Fruit fly (Drosophila melanogaster) whole organism, prepupa: Measurements from ENCODE around the gene CG42525.
A peak's percentile ranks its signal among the peaks of the same experiment; 100 is the strongest.

Experiments
- Blimp-1 ChIP-seq: fragments of 200-800 bp; sonication (Bioruptor generic); optimal IDR thresholded peaks from 3 replicates; lab custom pipeline; 2017; ENCODE audit warnings: missing biosample characterization, missing genetic modification characterization, mild to moderate bottlenecking, moderate library complexity, missing genetic modification reagents
- CG10669 ChIP-seq: fragments of 200-800 bp; sonication (Bioruptor generic); optimal IDR thresholded peaks from 3 replicates; lab custom pipeline; 2018; ENCODE audit warnings: missing biosample characterization, mild to moderate bottlenecking, missing genetic modification characterization, moderate library complexity
- CG11902 ChIP-seq: fragments of 200-800 bp; sonication (Bioruptor generic); optimal IDR thresholded peaks from 3 replicates; lab custom pipeline; 2016; ENCODE audit warnings: missing biosample characterization, missing genetic modification characterization
- CG15336 ChIP-seq: fragments of 200-800 bp; sonication (Bioruptor generic); IDR thresholded peaks from 2 replicates; pipeline ENCODE4 v1.3.6; 2022; ENCODE audit warnings: missing biosample characterization, missing genetic modification characterization
- CG1621 ChIP-seq: fragments of 200-800 bp; sonication (Bioruptor generic); optimal IDR thresholded peaks from 3 replicates; lab custom pipeline; 2018; ENCODE audit warnings: missing biosample characterization, mild to moderate bottlenecking, missing genetic modification characterization
- CG16779 ChIP-seq: fragments of 200-800 bp; sonication (Bioruptor generic); optimal IDR thresholded peaks from 3 replicates; lab custom pipeline; 2017; ENCODE audit warnings: missing biosample characterization, mild to moderate bottlenecking, missing genetic modification characterization
- CG3032 ChIP-seq: fragments of 200-800 bp; optimal IDR thresholded peaks from 2 replicates; lab custom pipeline; 2019; ENCODE audit warnings: missing biosample characterization, mild to moderate bottlenecking, missing genetic modification characterization, moderate library complexity
- CG31627 ChIP-seq: fragments of 200-800 bp; sonication (Bioruptor generic); optimal IDR thresholded peaks from 3 replicates; lab custom pipeline; 2016; ENCODE audit warnings: missing biosample characterization, missing genetic modification characterization
- CG34406 ChIP-seq: fragments of 200-800 bp; sonication (Bioruptor generic); optimal IDR thresholded peaks from 3 replicates; lab custom pipeline; 2016; ENCODE audit warnings: missing biosample characterization, missing genetic modification characterization
- CG3919 ChIP-seq: fragments of 200-800 bp; sonication (Bioruptor generic); optimal IDR thresholded peaks from 3 replicates; lab custom pipeline; 2016; ENCODE audit warnings: missing biosample characterization, missing genetic modification characterization
- CG6163 ChIP-seq: fragments of 200-800 bp; sonication (Bioruptor generic); IDR thresholded peaks from 3 replicates; pipeline ENCODE4 v1.3.6; 2022; ENCODE audit warnings: missing biosample characterization, missing genetic modification characterization
- CG6276 ChIP-seq: fragments of 200-800 bp; sonication (Bioruptor generic); optimal IDR thresholded peaks from 2 replicates; lab custom pipeline; 2017; ENCODE audit warnings: missing biosample characterization, mild to moderate bottlenecking, missing genetic modification characterization
- CG6808 ChIP-seq: fragments of 200-800 bp; sonication (Bioruptor generic); optimal IDR thresholded peaks from 3 replicates; lab custom pipeline; 2017; ENCODE audit warnings: missing biosample characterization, missing genetic modification characterization, mild to moderate bottlenecking, moderate library complexity, missing genetic modification reagents
- CG6854 ChIP-seq: fragments of 200-800 bp; sonication (Bioruptor generic); optimal IDR thresholded peaks from 2 replicates; lab custom pipeline; 2017; ENCODE audit warnings: missing biosample characterization, mild to moderate bottlenecking, missing genetic modification characterization
- CG8119 ChIP-seq: fragments of 200-800 bp; sonication (Bioruptor generic); IDR thresholded peaks from 3 replicates; pipeline ENCODE4 v1.3.6; 2022; ENCODE audit warnings: missing biosample characterization, missing genetic modification characterization
- CG8632 ChIP-seq: fragments of 200-800 bp; sonication (Bioruptor generic); optimal IDR thresholded peaks from 3 replicates; lab custom pipeline; 2016; ENCODE audit warnings: missing biosample characterization, missing genetic modification characterization
- Eip75B ChIP-seq: fragments of 200-800 bp; sonication (Bioruptor generic); optimal IDR thresholded peaks from 3 replicates; lab custom pipeline; 2016; ENCODE audit warnings: missing biosample characterization, missing genetic modification characterization
- Eip93F ChIP-seq: fragments of 200-800 bp; sonication (Bioruptor generic); optimal IDR thresholded peaks from 2 replicates; lab custom pipeline; 2016; ENCODE audit warnings: missing biosample characterization, mild to moderate bottlenecking, missing genetic modification characterization
- Ets21C ChIP-seq: fragments of 200-800 bp; sonication (Bioruptor generic); optimal IDR thresholded peaks from 3 replicates; lab custom pipeline; 2016; ENCODE audit warnings: missing biosample characterization, missing genetic modification characterization
- Ets96B ChIP-seq: fragments of 200-800 bp; optimal IDR thresholded peaks from 2 replicates; lab custom pipeline; 2019; ENCODE audit warnings: missing biosample characterization, mild to moderate bottlenecking, missing genetic modification characterization, moderate library complexity
- Hr39 ChIP-seq: fragments of 200-800 bp; sonication (Bioruptor generic); optimal IDR thresholded peaks from 2 replicates; lab custom pipeline; 2016; ENCODE audit warnings: missing biosample characterization, missing genetic modification characterization
- Hr4 ChIP-seq: fragments of 200-800 bp; sonication (Bioruptor generic); optimal IDR thresholded peaks from 3 replicates; lab custom pipeline; 2016; ENCODE audit warnings: missing biosample characterization, missing genetic modification characterization
- Smox ChIP-seq: fragments of 200-800 bp; sonication (Bioruptor generic); optimal IDR thresholded peaks from 3 replicates; lab custom pipeline; 2016; ENCODE audit warnings: missing biosample characterization, missing genetic modification characterization
- Sox102F ChIP-seq: fragments of 200-800 bp; sonication (Bioruptor generic); optimal IDR thresholded peaks from 2 replicates; lab custom pipeline; 2016; ENCODE audit warnings: missing biosample characterization, mild to moderate bottlenecking, missing genetic modification characterization
- Sox14 ChIP-seq: fragments of 200-800 bp; sonication (Bioruptor generic); optimal IDR thresholded peaks from 3 replicates; lab custom pipeline; 2016; ENCODE audit warnings: missing biosample characterization, missing genetic modification characterization
- Sox15 ChIP-seq: fragments of 200-800 bp; sonication (Bioruptor generic); optimal IDR thresholded peaks from 3 replicates; lab custom pipeline; 2016; ENCODE audit warnings: missing biosample characterization, missing genetic modification characterization
- cyc ChIP-seq: fragments of 200-800 bp; sonication (Bioruptor generic); optimal IDR thresholded peaks from 3 replicates; lab custom pipeline; 2016; ENCODE audit warnings: missing biosample characterization, missing genetic modification characterization
- dsx ChIP-seq: fragments of 200-800 bp; optimal IDR thresholded peaks from 3 replicates; lab custom pipeline; 2019; ENCODE audit warnings: missing biosample characterization, mild to moderate bottlenecking, missing genetic modification characterization, moderate library complexity; ENCODE audit not compliant: poor library complexity, severe bottlenecking
- eg ChIP-seq: fragments of 200-800 bp; sonication (Bioruptor generic); IDR thresholded peaks from 3 replicates; pipeline ENCODE4 v1.3.6; 2022; ENCODE audit warnings: missing biosample characterization, missing genetic modification characterization
- esn ChIP-seq: fragments of 200-800 bp; sonication (Bioruptor generic); optimal IDR thresholded peaks from 2 replicates; lab custom pipeline; 2016; ENCODE audit warnings: missing biosample characterization, mild to moderate bottlenecking, missing genetic modification characterization, moderate library complexity
- fd59A ChIP-seq: fragments of 200-800 bp; sonication (Bioruptor generic); optimal IDR thresholded peaks from 2 replicates; lab custom pipeline; 2017; ENCODE audit warnings: missing biosample characterization, mild to moderate bottlenecking, missing genetic modification characterization, missing genetic modification reagents
- fd85E ChIP-seq: fragments of 200-800 bp; sonication (Bioruptor generic); optimal IDR thresholded peaks from 3 replicates; lab custom pipeline; 2016; ENCODE audit warnings: missing biosample characterization, missing genetic modification characterization
- fkh ChIP-seq: fragments of 200-800 bp; sonication (Bioruptor generic); optimal IDR thresholded peaks from 3 replicates; lab custom pipeline; 2017; ENCODE audit warnings: missing biosample characterization, mild to moderate bottlenecking, missing genetic modification characterization, moderate library complexity
- net ChIP-seq: fragments of 200-800 bp; sonication (Bioruptor generic); optimal IDR thresholded peaks from 3 replicates; lab custom pipeline; 2016; ENCODE audit warnings: missing biosample characterization, missing genetic modification characterization
- pdm3 ChIP-seq: fragments of 200-800 bp; sonication (Bioruptor generic); optimal IDR thresholded peaks from 3 replicates; lab custom pipeline; 2016; ENCODE audit warnings: missing biosample characterization, missing genetic modification characterization
- salr ChIP-seq, 2 experiments: fragments of 200-800 bp; sonication (Bioruptor generic); optimal IDR thresholded peaks; 3 replicates each; lab custom pipeline; 2016 to 2018; ENCODE audit warnings: missing biosample characterization in 2 of 2, missing genetic modification characterization in 2 of 2, mild to moderate bottlenecking in 1 of 2
- ss ChIP-seq, 2 experiments: fragments of 200-800 bp; sonication (Bioruptor generic); optimal IDR thresholded peaks; 2 replicates in 1 of 2; 3 replicates in 1 of 2; lab custom pipeline; 2017 to 2018; ENCODE audit warnings: mild to moderate bottlenecking in 2 of 2, missing biosample characterization in 2 of 2, missing genetic modification characterization in 2 of 2, moderate library complexity in 1 of 2
- svp ChIP-seq: fragments of 200-800 bp; sonication (Bioruptor generic); peaks from one replicate; lab custom pipeline; 2016; ENCODE audit warnings: missing biosample characterization, missing genetic modification characterization
- topi ChIP-seq: fragments of 200-800 bp; sonication (Bioruptor generic); optimal IDR thresholded peaks from 3 replicates; lab custom pipeline; 2016; ENCODE audit warnings: missing biosample characterization, missing genetic modification characterization
- vri ChIP-seq: fragments of 200-800 bp; sonication (Bioruptor generic); optimal IDR thresholded peaks from 3 replicates; lab custom pipeline; 2016; ENCODE audit warnings: missing biosample characterization, mild to moderate bottlenecking, missing genetic modification characterization

Gene CG42525

DNA sequence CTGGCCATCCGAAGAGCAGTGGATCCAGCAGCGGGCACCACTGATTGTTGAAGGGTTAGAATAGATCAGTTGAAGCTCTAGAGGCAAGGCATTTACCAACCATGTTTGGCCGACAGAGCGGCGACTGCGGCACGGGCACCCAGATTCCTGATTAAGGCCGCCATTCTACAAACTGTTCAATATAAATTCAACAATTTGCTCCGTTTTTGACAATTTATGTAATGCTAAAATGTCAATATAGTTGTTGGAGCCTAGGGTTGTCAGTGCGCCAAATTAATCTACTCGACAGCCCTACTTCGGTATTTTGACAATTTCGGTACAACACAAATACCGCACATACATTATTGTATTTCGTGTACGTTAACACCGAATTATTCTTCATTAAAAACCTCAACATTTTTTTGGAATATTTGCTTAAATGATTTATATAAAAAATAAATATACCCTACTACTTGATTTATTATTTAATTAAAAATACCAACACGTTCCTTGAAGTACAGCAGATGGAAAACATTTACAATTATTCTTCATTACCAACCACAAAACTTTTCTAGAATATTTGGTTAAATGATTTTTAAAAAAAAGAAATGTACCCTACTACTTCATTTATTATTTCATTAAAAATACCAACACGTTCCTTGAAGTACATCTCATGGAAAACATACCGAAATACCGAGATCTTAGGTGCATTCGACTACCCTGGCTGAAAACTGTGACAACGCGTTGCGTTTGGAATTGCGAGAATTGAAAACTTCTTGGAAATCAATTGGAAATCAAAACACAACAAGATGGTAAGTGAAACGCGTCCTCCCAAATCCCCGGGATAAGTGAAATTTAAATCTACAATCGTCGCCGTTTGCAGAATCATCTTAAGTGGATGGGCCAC lies 30.0 kb downstream of the CG42525 start, which contains the start of the genes ND-30 and CG15812:
ND-30 (minus strand) TSS at position 270 of the 886 bp plus-strand sequence.
CG15812 (plus strand) TSS at position 683 of the 886 bp plus-strand sequence.
- TF ChIP-seq CG10669, result no peak
- TF ChIP-seq CG3032 (tag; lab: Kevin White, UChicago), result peak; percentile 14
- no peak for TF ChIP-seq CG8632 (GFP tag; lab: Kevin White, UChicago)
- TF ChIP-seq pdm3 (GFP tag; lab: Kevin White, UChicago), result no peak
- peak; percentile 48 for TF ChIP-seq esn
- no peak for TF ChIP-seq CG1621 (tag; lab: Kevin White, UChicago)
- peak; percentile 21 for TF ChIP-seq cyc (GFP tag; lab: Kevin White, UChicago)
- no peak for TF ChIP-seq Hr39 (GFP tag; lab: Kevin White, UChicago)
- TF ChIP-seq svp (GFP tag; lab: Kevin White, UChicago), result no peak

DNA sequence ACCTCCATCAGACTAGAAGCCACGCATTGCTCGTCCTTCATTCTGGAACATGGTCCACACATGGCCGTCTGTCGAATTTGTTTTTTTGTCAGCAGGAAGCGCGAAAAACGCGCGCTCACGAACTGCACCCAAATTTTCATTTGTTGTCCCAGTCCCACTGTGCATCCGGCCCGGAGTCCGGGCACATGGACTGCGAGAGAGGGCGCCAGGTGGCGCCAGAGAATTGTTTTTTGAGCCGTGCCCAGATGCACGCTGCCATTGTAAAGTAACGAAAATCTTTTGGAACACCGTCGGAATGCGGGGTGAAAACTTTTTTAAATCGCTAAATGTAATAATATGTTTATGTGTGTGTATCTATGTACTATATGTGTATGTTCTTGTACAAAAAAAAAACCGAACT lies 31.9 kb downstream of the CG42525 start:
- TF ChIP-seq CG6808, result no peak
- TF ChIP-seq Smox, result no peak
- no peak for TF ChIP-seq CG1621 (tag; lab: Kevin White, UChicago)
- TF ChIP-seq fkh (GFP tag; lab: Kevin White, UChicago), result no peak
- TF ChIP-seq Sox102F (GFP tag; lab: Kevin White, UChicago), result no peak
- TF ChIP-seq Sox15, result no peak
- no peak for TF ChIP-seq fd59A (GFP tag; lab: Kevin White, UChicago)
- TF ChIP-seq Ets21C (GFP tag; lab: Kevin White, UChicago), result no peak

DNA sequence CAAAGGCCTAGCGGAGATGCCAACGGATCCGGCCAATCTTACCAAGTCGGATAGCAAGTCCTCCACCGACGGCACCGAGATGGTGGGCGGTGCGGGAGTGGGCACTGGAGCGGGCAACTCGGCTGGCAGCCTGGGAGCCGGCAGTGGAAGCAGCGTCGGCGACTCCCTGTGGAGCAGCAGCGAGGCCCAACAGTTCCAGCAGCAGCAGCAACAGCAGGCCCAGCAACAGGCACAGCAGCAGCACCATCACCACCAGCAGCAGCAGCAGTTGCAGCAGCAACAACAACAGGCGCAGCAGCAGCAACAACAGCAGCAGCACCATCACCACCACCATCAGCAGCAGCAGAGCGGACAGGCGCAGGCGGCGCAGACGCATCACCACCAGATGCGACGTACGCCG lies 39.2 kb downstream of the CG42525 start:
- no peak for TF ChIP-seq CG3919 (GFP tag; lab: Kevin White, UChicago)
- no peak for TF ChIP-seq ss (GFP tag; optimal IDR thresholded peaks at IDR 0.05; lab: Kevin White, UChicago)
- no peak for TF ChIP-seq Blimp-1 (GFP tag; lab: Kevin White, UChicago)
- TF ChIP-seq CG6276 (GFP tag; lab: Kevin White, UChicago), result no peak
- TF ChIP-seq Hr39 (GFP tag; lab: Kevin White, UChicago), result no peak
- no peak for TF ChIP-seq Hr4
- TF ChIP-seq CG1621 (tag; lab: Kevin White, UChicago), result no peak
- no peak for TF ChIP-seq Smox
- TF ChIP-seq topi (GFP tag; lab: Kevin White, UChicago), result no peak
- TF ChIP-seq Ets96B (tag; lab: Kevin White, UChicago), result no peak
- no peak for TF ChIP-seq Ets21C (GFP tag; lab: Kevin White, UChicago)
- no peak for TF ChIP-seq esn
- TF ChIP-seq CG6163, result no peak
- TF ChIP-seq dsx (GFP tag; lab: Kevin White, UChicago), result no peak

- TF ChIP-seq CG6854 (GFP tag; lab: Kevin White, UChicago), result no peak
- TF ChIP-seq net, result no peak
- TF ChIP-seq eg (GFP tag; lab: Robert Waterston, UW), result no peak; the same call in 2 of the 3 replicates
- TF ChIP-seq salr (GFP tag; optimal IDR thresholded peaks at IDR 0.05; lab: Kevin White, UChicago), result no peak
- TF ChIP-seq CG8632 (GFP tag; lab: Kevin White, UChicago), result no peak
- TF ChIP-seq Eip93F, result no peak
- peak; percentile 10; the same call in 1 of the 3 replicates for TF ChIP-seq CG6163
- TF ChIP-seq CG15336, result peak; percentile 50
- no peak for TF ChIP-seq CG31627 (GFP tag; lab: Kevin White, UChicago)
- no peak for TF ChIP-seq CG11902 (GFP tag; lab: Kevin White, UChicago)
- peak in 1 of 2 experiments; percentile 27 for TF ChIP-seq ss (GFP tag; optimal IDR thresholded peaks at IDR 0.05; lab: Kevin White, UChicago)
- no peak for TF ChIP-seq Eip75B (GFP tag; lab: Kevin White, UChicago)
- no peak for TF ChIP-seq cyc (GFP tag; lab: Kevin White, UChicago)
- TF ChIP-seq CG8119, result peak; percentile 41; the same call in 1 of the 3 replicates
- TF ChIP-seq Hr39 (GFP tag; lab: Kevin White, UChicago), result no peak
- no peak for TF ChIP-seq topi (GFP tag; lab: Kevin White, UChicago)
- TF ChIP-seq Sox14 (GFP tag; lab: Kevin White, UChicago), result no peak
- TF ChIP-seq Blimp-1 (GFP tag; lab: Kevin White, UChicago), result no peak
- TF ChIP-seq svp (GFP tag; lab: Kevin White, UChicago), result peak; percentile 88
- peak; percentile 99 for TF ChIP-seq vri (GFP tag; lab: Kevin White, UChicago)
- no peak for TF ChIP-seq fd85E
- TF ChIP-seq CG1621 (tag; lab: Kevin White, UChicago), result no peak
- TF ChIP-seq CG34406 (GFP tag; lab: Kevin White, UChicago), result no peak
- peak; percentile 19 for TF ChIP-seq CG16779 (tag; lab: Kevin White, UChicago)
- TF ChIP-seq Sox102F (GFP tag; lab: Kevin White, UChicago), result no peak
These were observed 40.3 kb downstream of the CG42525 start for dm6 chr3L:3149060-3149872.
